Worm (Caenorhabditis elegans) whole organism, L4/young adult: ENCODE data around the gene D1054.19.

Experiments used
- W03F9.2 ChIP-seq: fragments of 150-350 bp; optimal IDR thresholded peaks from 2 replicates; lab custom pipeline; 2014; ENCODE audit warnings: missing biosample characterization, missing genetic modification characterization
- dao-5 ChIP-seq: sonication (generic microtip); optimal IDR thresholded peaks from 2 replicates; lab custom pipeline; 2016; ENCODE audit warnings: missing genotype, missing genetic modification characterization, moderate library complexity, missing compliant biosample characterization
- him-1 ChIP-seq: sonication (generic microtip); optimal IDR thresholded peaks from 2 replicates; lab custom pipeline; 2016; ENCODE audit warnings: missing genotype, missing genetic modification reagents, missing genetic modification characterization, missing compliant biosample characterization

- TF ChIP-seq W03F9.2 (tag; lab: Kevin White, UChicago) (no peak), him-1 (no peak), dao-5 (tag; lab: Kevin White, UChicago) (no peak)
These were observed 45.0 kb upstream of the D1054.19 start, which contains the start of gene F28H7.3 for ce11 chrV:10750630-10751029.
